Worm (Caenorhabditis elegans) whole organism, L2 larva: ENCODE results near the gene C27B7.9.

Experiments used
- ZK546.5 ChIP-seq: sonication (generic microtip); optimal IDR thresholded peaks from 2 replicates; lab custom pipeline; 2017; ENCODE audit warnings: missing biosample characterization, missing genetic modification characterization
- aly-2 ChIP-seq: fragments of 150-350 bp; optimal IDR thresholded peaks from 2 replicates; lab custom pipeline; 2014; ENCODE audit warnings: missing biosample characterization, missing genetic modification characterization
- ama-1 ChIP-seq: fragments of 150-350 bp; optimal IDR thresholded peaks from 2 replicates; lab custom pipeline; 2018; ENCODE audit warnings: inconsistent platforms
- egl-27 ChIP-seq: sonication (generic microtip); optimal IDR thresholded peaks from 3 replicates; lab custom pipeline; 2017; ENCODE audit warnings: missing biosample characterization, missing genetic modification reagents, missing genetic modification characterization
- lin-13 ChIP-seq: fragments of 150-350 bp; optimal IDR thresholded peaks from 2 replicates; lab custom pipeline; 2014; ENCODE audit warnings: missing biosample characterization, missing genetic modification reagents, missing genetic modification characterization
- mdl-1 ChIP-seq, 2 experiments: fragments of 150-350 bp in 1 of 2; sonication (generic microtip) in 1 of 2; optimal IDR thresholded peaks; 2 replicates each; lab custom pipeline; 2017; ENCODE audit warnings: missing biosample characterization in 2 of 2, missing genetic modification characterization in 2 of 2
- nhr-237 ChIP-seq: fragments of 150-350 bp; optimal IDR thresholded peaks from 2 replicates; lab custom pipeline; 2014; ENCODE audit warnings: missing biosample characterization, missing genetic modification characterization
- unc-55 ChIP-seq: fragments of 150-350 bp; sonication (generic microtip); optimal IDR thresholded peaks from 3 replicates; lab custom pipeline; 2014; ENCODE audit warnings: missing biosample characterization, missing genetic modification reagents, missing genetic modification characterization
- ztf-11 ChIP-seq: sonication (generic microtip); optimal IDR thresholded peaks from 2 replicates; lab custom pipeline; 2017; ENCODE audit warnings: missing biosample characterization, missing genetic modification characterization
- ztf-4 ChIP-seq: fragments of 150-350 bp; optimal IDR thresholded peaks from 2 replicates; lab custom pipeline; 2014; ENCODE audit warnings: missing biosample characterization, missing genetic modification characterization

ce11 chrIV:8879810-8880209, 36.1 kb downstream of the C27B7.9 start, which contains the start of gene npax-4:
- TF ChIP-seq mdl-1 (tag; optimal IDR thresholded peaks at IDR 0.05; lab: Kevin White, UChicago), result no peak
- no peak for TF ChIP-seq nhr-237 (tag; lab: Kevin White, UChicago)
- no peak for TF ChIP-seq ztf-4
- no peak for TF ChIP-seq aly-2
- no peak for TF ChIP-seq unc-55 (GFP tag; lab: Kevin White, UChicago)
- no peak for TF ChIP-seq egl-27 (tag; lab: Kevin White, UChicago)
- no peak for TF ChIP-seq ztf-11 (tag; lab: Kevin White, UChicago)
- TF ChIP-seq ama-1 (lab: Kevin White, UChicago), result no peak
- TF ChIP-seq lin-13 (GFP tag; lab: Kevin White, UChicago), result no peak
- no peak for TF ChIP-seq ZK546.5
